Worm (Caenorhabditis elegans) whole organism, midembryonic: ENCODE measurements around the gene ZK742.4.

Experiments used
- cog-1 ChIP-seq: sonication (generic microtip); optimal IDR thresholded peaks from 2 replicates; lab custom pipeline; 2016; ENCODE audit warnings: missing genetic modification characterization, missing compliant biosample characterization
- flt-1 ChIP-seq: fragments of 200-800 bp; sonication (Bioruptor generic); IDR thresholded peaks from 2 replicates; pipeline ENCODE4 v1.3.6; 2022; ENCODE audit warnings: missing genetic modification characterization, missing compliant biosample characterization
- ztf-23 ChIP-seq: fragments of 200-800 bp; sonication (Bioruptor generic); IDR thresholded peaks from 2 replicates; pipeline ENCODE4 v1.3.6; 2022; ENCODE audit warnings: missing genetic modification reagents, missing genetic modification characterization, missing compliant biosample characterization

ce11 chrV:7819585-7819984 lies 8.0 kb upstream of the ZK742.4 start:
- TF ChIP-seq cog-1: no peak
- no peak for TF ChIP-seq flt-1
- TF ChIP-seq ztf-23 (GFP tag; lab: Robert Waterston, UW): no peak
